Fruit fly (Drosophila melanogaster) whole organism, adult: ENCODE data around the gene CG4080.

Experiments used
- CG11617 ChIP-seq: fragments of 200-800 bp; sonication (Bioruptor generic); optimal IDR thresholded peaks from 2 replicates; lab custom pipeline; 2017; ENCODE audit warnings: mild to moderate bottlenecking, missing biosample characterization, missing genetic modification reagents, missing genetic modification characterization
- CG12768 ChIP-seq: fragments of 200-800 bp; sonication (Bioruptor generic); optimal IDR thresholded peaks from 2 replicates; lab custom pipeline; 2017; ENCODE audit warnings: missing biosample characterization, missing genetic modification characterization, mild to moderate bottlenecking, moderate library complexity, missing genetic modification reagents
- CG14711 ChIP-seq: fragments of 200-800 bp; sonication (Bioruptor generic); optimal IDR thresholded peaks from 2 replicates; lab custom pipeline; 2018; ENCODE audit warnings: missing biosample characterization, mild to moderate bottlenecking, missing genetic modification characterization, moderate library complexity
- CG1620 ChIP-seq: fragments of 200-800 bp; sonication (Bioruptor generic); optimal IDR thresholded peaks from 2 replicates; lab custom pipeline; 2016; ENCODE audit warnings: missing biosample characterization, missing genetic modification characterization
- CG33017 ChIP-seq: fragments of 200-800 bp; sonication (Bioruptor generic); optimal IDR thresholded peaks from 2 replicates; lab custom pipeline; 2018; ENCODE audit warnings: missing biosample characterization, mild to moderate bottlenecking, missing genetic modification characterization, moderate library complexity
- CG5204 ChIP-seq: fragments of 200-800 bp; sonication (Bioruptor generic); optimal IDR thresholded peaks from 2 replicates; lab custom pipeline; 2016; ENCODE audit warnings: missing biosample characterization, missing genetic modification characterization
- CG7045 ChIP-seq: fragments of 200-800 bp; sonication (Bioruptor generic); optimal IDR thresholded peaks from 2 replicates; lab custom pipeline; 2017; ENCODE audit warnings: missing biosample characterization, mild to moderate bottlenecking, missing genetic modification characterization
- CG7101 ChIP-seq: fragments of 200-800 bp; sonication (Bioruptor generic); optimal IDR thresholded peaks from 2 replicates; lab custom pipeline; 2018; ENCODE audit warnings: missing biosample characterization, mild to moderate bottlenecking, missing genetic modification characterization, moderate library complexity
- Clk ChIP-seq: fragments of 200-800 bp; sonication (Bioruptor generic); optimal IDR thresholded peaks from 2 replicates; lab custom pipeline; 2017; ENCODE audit warnings: missing biosample characterization, missing genetic modification characterization
- Crg-1 ChIP-seq: fragments of 200-800 bp; sonication (Bioruptor generic); optimal IDR thresholded peaks from 2 replicates; lab custom pipeline; 2016; ENCODE audit warnings: missing biosample characterization, missing genetic modification characterization
- Hr96 ChIP-seq: fragments of 200-800 bp; sonication (Bioruptor generic); optimal IDR thresholded peaks from 2 replicates; lab custom pipeline; 2016; ENCODE audit warnings: missing biosample characterization, missing genetic modification characterization
- Mnt ChIP-seq: fragments of 200-800 bp; sonication (Bioruptor generic); optimal IDR thresholded peaks from 2 replicates; lab custom pipeline; 2016; ENCODE audit warnings: missing biosample characterization, mild to moderate bottlenecking, missing genetic modification characterization
- bab1 ChIP-seq: fragments of 200-800 bp; sonication (Bioruptor generic); optimal IDR thresholded peaks from 3 replicates; lab custom pipeline; 2019; ENCODE audit warnings: missing biosample characterization, mild to moderate bottlenecking, missing genetic modification characterization, moderate library complexity
- cic ChIP-seq: fragments of 200-800 bp; sonication (Bioruptor generic); optimal IDR thresholded peaks from 2 replicates; lab custom pipeline; 2017; ENCODE audit warnings: missing biosample characterization, mild to moderate bottlenecking, missing genetic modification characterization, moderate library complexity
- cnc ChIP-seq, 2 experiments: fragments of >200 bp; optimal IDR thresholded peaks; 2 replicates each; lab custom pipeline; 2017
- kay ChIP-seq: fragments of 200-800 bp; sonication (Bioruptor generic); peaks from one replicate; lab custom pipeline; 2016; ENCODE audit warnings: missing biosample characterization, missing genetic modification characterization, borderline replicate concordance
- ovo ChIP-seq: fragments of 200-800 bp; sonication (Bioruptor generic); optimal IDR thresholded peaks from 2 replicates; lab custom pipeline; 2016; ENCODE audit warnings: missing biosample characterization, missing genetic modification characterization
- pad ChIP-seq: fragments of 200-800 bp; sonication (Bioruptor generic); optimal IDR thresholded peaks from 3 replicates; lab custom pipeline; 2017; ENCODE audit warnings: missing biosample characterization, missing genetic modification characterization, mild to moderate bottlenecking, moderate library complexity, missing genetic modification reagents
- tj ChIP-seq: fragments of 200-800 bp; sonication (Bioruptor generic); optimal IDR thresholded peaks from 3 replicates; lab custom pipeline; 2017; ENCODE audit warnings: missing biosample characterization, mild to moderate bottlenecking, missing genetic modification characterization, moderate library complexity
- toe ChIP-seq: fragments of 200-800 bp; sonication (Bioruptor generic); optimal IDR thresholded peaks from 2 replicates; lab custom pipeline; 2016; ENCODE audit warnings: missing biosample characterization, missing genetic modification characterization

Gene CG4080

DNA sequence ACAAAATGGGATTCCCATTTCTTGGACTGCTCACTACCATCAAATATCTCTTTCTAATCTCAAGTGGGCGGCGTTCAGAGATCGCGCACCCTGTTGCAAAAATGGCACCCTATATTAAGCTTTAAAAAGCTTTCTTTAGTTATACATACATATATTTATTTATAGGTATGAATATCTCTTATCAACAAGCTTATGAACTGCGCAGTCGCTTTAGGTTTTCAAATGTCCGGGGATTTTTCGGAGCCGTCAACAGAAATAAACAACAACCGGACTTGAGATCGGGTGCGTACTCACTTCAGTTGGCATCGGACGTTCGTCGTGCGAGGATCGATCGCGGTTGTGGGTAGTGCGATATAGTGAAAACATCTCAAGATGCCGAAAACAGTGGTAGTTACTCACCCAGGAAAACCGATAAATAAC, 49.7 kb downstream of the CG4080 start, which contains the start of gene PGRP-LF:
Gene PGRP-LF (plus strand): TSS at position 296 of the 420 bp plus-strand sequence.
- TF ChIP-seq bab1 (GFP tag; lab: Kevin White, UChicago): peak; percentile 24
- TF ChIP-seq tj: no peak
- TF ChIP-seq CG7045: no peak
- TF ChIP-seq CG11617 (GFP tag; lab: Kevin White, UChicago): peak; percentile 7
- peak; percentile 85 for TF ChIP-seq CG12768 (GFP tag; lab: Kevin White, UChicago)
- TF ChIP-seq CG7101 (tag; lab: Kevin White, UChicago): peak; percentile 54
- TF ChIP-seq Hr96 (GFP tag; lab: Kevin White, UChicago): peak; percentile 36
- peak; percentile 60 for TF ChIP-seq Mnt (GFP tag; lab: Kevin White, UChicago)
- TF ChIP-seq cic (GFP tag; lab: Kevin White, UChicago): peak; percentile 92
- peak; percentile 5 for TF ChIP-seq Clk (GFP tag; lab: Kevin White, UChicago)
- no peak for TF ChIP-seq ovo (GFP tag; lab: Kevin White, UChicago)
- no peak for TF ChIP-seq CG14711 (tag; lab: Kevin White, UChicago)
- no peak for TF ChIP-seq cnc (optimal IDR thresholded peaks at IDR 0.05; lab: Kevin White, UChicago)
- no peak for TF ChIP-seq pad (GFP tag; lab: Kevin White, UChicago)
- TF ChIP-seq Crg-1 (GFP tag; lab: Kevin White, UChicago): no peak
- TF ChIP-seq CG1620 (GFP tag; lab: Kevin White, UChicago): no peak
- TF ChIP-seq toe: peak; percentile 50
- peak; percentile 38 for TF ChIP-seq CG5204 (GFP tag; lab: Kevin White, UChicago)
- peak; percentile 74 for TF ChIP-seq CG33017 (tag; lab: Kevin White, UChicago)
- peak; percentile 99 for TF ChIP-seq kay (GFP tag; lab: Kevin White, UChicago)

DNA sequence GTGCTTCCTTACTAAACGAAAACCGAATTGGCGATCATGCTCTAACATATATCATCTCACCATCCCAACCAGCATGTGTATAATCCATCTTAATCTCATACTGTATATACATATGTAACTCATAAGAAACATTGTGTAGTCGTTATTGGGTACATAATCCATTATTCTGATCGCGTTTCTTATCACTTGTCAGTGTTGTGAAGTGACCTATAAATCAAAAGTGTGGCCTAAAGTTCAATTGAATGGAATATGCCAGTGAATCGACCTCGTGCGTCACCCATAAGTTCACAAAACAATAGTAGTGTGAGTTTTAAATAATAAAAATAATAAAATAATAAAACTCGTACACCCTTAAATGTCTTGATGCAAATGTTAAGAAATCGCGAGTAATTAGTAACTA, 53.9 kb downstream of the CG4080 start:
- TF ChIP-seq CG1620 (GFP tag; lab: Kevin White, UChicago): no peak
- no peak for TF ChIP-seq pad (GFP tag; lab: Kevin White, UChicago)
- no peak for TF ChIP-seq CG7101 (tag; lab: Kevin White, UChicago)
- TF ChIP-seq kay (GFP tag; lab: Kevin White, UChicago): no peak
- TF ChIP-seq cnc (optimal IDR thresholded peaks at IDR 0.05; lab: Kevin White, UChicago): no peak
- no peak for TF ChIP-seq tj
- no peak for TF ChIP-seq bab1 (GFP tag; lab: Kevin White, UChicago)
- TF ChIP-seq toe: no peak

DNA sequence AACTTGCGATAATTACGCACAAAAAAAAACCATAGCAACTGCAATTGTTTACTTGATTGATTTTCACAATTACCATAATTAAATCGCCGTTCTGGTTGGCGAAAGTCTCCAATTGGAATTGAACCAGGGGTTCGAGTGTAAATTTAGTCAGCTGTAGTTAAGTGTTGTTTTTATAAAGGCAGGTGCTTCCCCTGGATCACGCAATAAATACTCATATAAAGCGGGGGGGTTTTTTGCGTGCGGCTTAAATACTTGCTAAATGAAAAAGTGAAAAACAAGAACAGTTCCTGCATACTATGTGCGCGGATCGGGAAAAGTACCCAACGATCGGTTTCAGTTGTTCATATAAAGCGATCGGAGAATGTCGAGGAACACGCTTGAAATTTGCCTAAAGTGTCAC, 55.1 kb downstream of the CG4080 start:
- TF ChIP-seq toe: no peak
- TF ChIP-seq Crg-1 (GFP tag; lab: Kevin White, UChicago): no peak
- TF ChIP-seq CG11617 (GFP tag; lab: Kevin White, UChicago): no peak
- TF ChIP-seq cic (GFP tag; lab: Kevin White, UChicago): no peak
- TF ChIP-seq bab1 (GFP tag; lab: Kevin White, UChicago): no peak
- no peak for TF ChIP-seq cnc (optimal IDR thresholded peaks at IDR 0.05; lab: Kevin White, UChicago)
- TF ChIP-seq CG12768 (GFP tag; lab: Kevin White, UChicago): peak; percentile 42

DNA sequence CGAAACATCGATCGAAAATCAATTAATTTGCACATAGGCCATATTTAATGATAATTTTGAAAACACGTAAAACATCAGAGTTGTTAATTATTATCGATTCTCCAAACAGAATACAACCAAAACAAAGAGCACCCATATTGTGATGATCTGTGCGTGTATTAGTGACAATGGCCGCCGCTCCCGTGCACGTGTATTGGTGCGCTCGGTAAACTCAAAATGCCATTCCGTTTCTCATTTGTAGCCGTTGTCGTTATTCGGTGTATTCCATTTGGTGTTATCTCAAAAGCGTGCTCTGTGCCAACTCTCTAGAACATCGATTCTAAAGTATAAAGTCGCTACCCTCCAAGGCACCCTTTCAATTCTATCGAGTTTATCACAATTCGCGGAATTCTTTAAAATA, 58.2 kb downstream of the CG4080 start:
- no peak for TF ChIP-seq toe
- TF ChIP-seq CG12768 (GFP tag; lab: Kevin White, UChicago): peak; percentile 2
- no peak for TF ChIP-seq kay (GFP tag; lab: Kevin White, UChicago)
- no peak for TF ChIP-seq CG7045
- TF ChIP-seq cic (GFP tag; lab: Kevin White, UChicago): peak; percentile 21

DNA sequence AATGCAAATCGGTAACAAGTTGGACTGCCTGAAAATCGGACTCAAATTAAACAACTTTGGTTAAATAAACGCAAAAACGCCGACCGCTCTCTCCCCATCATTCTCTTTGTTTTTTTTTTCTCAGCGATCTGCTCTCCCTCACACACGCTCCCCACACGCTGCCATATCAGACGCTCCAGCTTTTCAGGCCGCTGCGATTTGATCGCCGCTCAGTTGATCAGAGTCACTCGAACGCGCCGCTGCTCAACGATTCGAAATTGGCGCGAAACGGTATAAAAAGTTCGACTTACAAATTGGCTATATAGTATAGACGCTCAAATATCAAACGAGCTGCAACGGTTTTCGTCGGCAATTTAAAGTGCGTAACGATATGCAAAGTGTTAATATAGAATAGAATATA, 58.8 kb downstream of the CG4080 start:
- TF ChIP-seq Crg-1 (GFP tag; lab: Kevin White, UChicago): no peak
- no peak for TF ChIP-seq bab1 (GFP tag; lab: Kevin White, UChicago)
- TF ChIP-seq Mnt (GFP tag; lab: Kevin White, UChicago): peak; percentile 30
- no peak for TF ChIP-seq cic (GFP tag; lab: Kevin White, UChicago)
- TF ChIP-seq kay (GFP tag; lab: Kevin White, UChicago): no peak
- TF ChIP-seq CG11617 (GFP tag; lab: Kevin White, UChicago): no peak
- no peak for TF ChIP-seq CG33017 (tag; lab: Kevin White, UChicago)
- peak; percentile 1 for TF ChIP-seq Hr96 (GFP tag; lab: Kevin White, UChicago)
- TF ChIP-seq cnc (optimal IDR thresholded peaks at IDR 0.05; lab: Kevin White, UChicago): no peak
- no peak for TF ChIP-seq CG5204 (GFP tag; lab: Kevin White, UChicago)
- TF ChIP-seq CG7045: no peak
- TF ChIP-seq toe: no peak
- TF ChIP-seq pad (GFP tag; lab: Kevin White, UChicago): no peak
- TF ChIP-seq tj: no peak
- TF ChIP-seq CG7101 (tag; lab: Kevin White, UChicago): no peak
- no peak for TF ChIP-seq ovo (GFP tag; lab: Kevin White, UChicago)
- no peak for TF ChIP-seq Clk (GFP tag; lab: Kevin White, UChicago)
- no peak for TF ChIP-seq CG1620 (GFP tag; lab: Kevin White, UChicago)
- no peak for TF ChIP-seq CG14711 (tag; lab: Kevin White, UChicago)
- peak; percentile 40 for TF ChIP-seq CG12768 (GFP tag; lab: Kevin White, UChicago)

DNA sequence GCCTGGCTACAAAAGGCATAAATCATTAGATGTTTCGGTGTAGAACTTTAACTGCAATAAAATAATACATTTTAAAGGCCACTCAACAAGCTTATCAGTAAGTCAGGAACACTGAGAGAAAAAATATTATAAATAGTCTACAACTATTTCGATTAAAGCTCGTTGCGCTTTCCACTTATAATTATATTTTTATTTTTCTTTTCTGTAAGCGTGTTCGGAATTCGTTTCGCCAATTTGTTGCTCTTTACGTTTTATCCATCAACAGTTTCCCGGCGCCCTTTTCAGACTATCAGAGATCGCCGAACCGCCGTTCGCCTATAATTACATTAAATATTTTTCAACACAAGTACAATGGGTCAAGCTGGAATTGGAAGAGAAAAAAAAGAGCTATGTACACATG, 60.0 kb downstream of the CG4080 start:
- TF ChIP-seq Crg-1 (GFP tag; lab: Kevin White, UChicago): no peak
- no peak for TF ChIP-seq cnc (optimal IDR thresholded peaks at IDR 0.05; lab: Kevin White, UChicago)
- peak; percentile 5 for TF ChIP-seq CG33017 (tag; lab: Kevin White, UChicago)
- TF ChIP-seq pad (GFP tag; lab: Kevin White, UChicago): no peak
- no peak for TF ChIP-seq ovo (GFP tag; lab: Kevin White, UChicago)
- TF ChIP-seq CG11617 (GFP tag; lab: Kevin White, UChicago): no peak
- no peak for TF ChIP-seq bab1 (GFP tag; lab: Kevin White, UChicago)
- no peak for TF ChIP-seq CG1620 (GFP tag; lab: Kevin White, UChicago)
- TF ChIP-seq Clk (GFP tag; lab: Kevin White, UChicago): no peak
- no peak for TF ChIP-seq Mnt (GFP tag; lab: Kevin White, UChicago)
- no peak for TF ChIP-seq toe
- no peak for TF ChIP-seq tj
- no peak for TF ChIP-seq Hr96 (GFP tag; lab: Kevin White, UChicago)
- no peak for TF ChIP-seq cic (GFP tag; lab: Kevin White, UChicago)
- peak; percentile 77 for TF ChIP-seq kay (GFP tag; lab: Kevin White, UChicago)
- TF ChIP-seq CG7045: no peak
- TF ChIP-seq CG12768 (GFP tag; lab: Kevin White, UChicago): no peak
- TF ChIP-seq CG7101 (tag; lab: Kevin White, UChicago): no peak
- TF ChIP-seq CG14711 (tag; lab: Kevin White, UChicago): no peak
- TF ChIP-seq CG5204 (GFP tag; lab: Kevin White, UChicago): peak; percentile 15
